Fruit fly (Drosophila melanogaster) whole organism, prepupa: Measurements from ENCODE around the gene inaF-A.

Experiments
- CG11294 ChIP-seq: fragments of 200-800 bp; sonication (Bioruptor generic); IDR thresholded peaks from 2 replicates; pipeline ENCODE4 v1.3.6; 2022; ENCODE audit warnings: missing biosample characterization, missing genetic modification characterization
- Eip75B ChIP-seq: fragments of 200-800 bp; sonication (Bioruptor generic); optimal IDR thresholded peaks from 3 replicates; lab custom pipeline; 2016; ENCODE audit warnings: missing biosample characterization, missing genetic modification characterization

dm6 chrX:11684462-11684861, 49.2 kb downstream of the inaF-A start:
- TF ChIP-seq Eip75B (GFP tag; lab: Kevin White, UChicago) (peak; percentile 32), CG11294 (GFP tag; lab: Robert Waterston, UW) (no peak)
